Fruit fly (Drosophila melanogaster) whole organism, pupa: Measurements from ENCODE around the gene Ctr9.

ENCODE experiments used
- CG10348 ChIP-seq: fragments of 200-800 bp; sonication (Bioruptor generic); IDR thresholded peaks from 2 replicates; pipeline ENCODE4 v1.3.6; 2022; ENCODE audit warnings: missing biosample characterization, missing genetic modification characterization
- CG12605 ChIP-seq: fragments of 200-800 bp; sonication (Bioruptor generic); IDR thresholded peaks from 2 replicates; pipeline ENCODE4 v1.3.6; 2022; ENCODE audit warnings: missing biosample characterization, missing genetic modification characterization
- CG13204 ChIP-seq: fragments of 200-800 bp; sonication (Bioruptor generic); optimal IDR thresholded peaks from 2 replicates; lab custom pipeline; 2018; ENCODE audit warnings: missing biosample characterization, mild to moderate bottlenecking, missing genetic modification characterization, moderate library complexity
- CG14655 ChIP-seq: fragments of 200-800 bp; sonication (Bioruptor generic); optimal IDR thresholded peaks from 3 replicates; lab custom pipeline; 2017; ENCODE audit warnings: mild to moderate bottlenecking, missing biosample characterization, missing genetic modification reagents, missing genetic modification characterization
- CG15710 ChIP-seq: fragments of 200-800 bp; sonication (Bioruptor generic); optimal IDR thresholded peaks from 2 replicates; lab custom pipeline; 2018; ENCODE audit warnings: missing biosample characterization, mild to moderate bottlenecking, missing genetic modification characterization, moderate library complexity
- CG34367 ChIP-seq: fragments of 200-800 bp; sonication (Bioruptor generic); optimal IDR thresholded peaks from 2 replicates; lab custom pipeline; 2018; ENCODE audit warnings: missing biosample characterization, mild to moderate bottlenecking, missing genetic modification characterization
- CG8159 ChIP-seq: fragments of 200-800 bp; sonication (Bioruptor generic); optimal IDR thresholded peaks from 3 replicates; lab custom pipeline; 2018; ENCODE audit warnings: missing biosample characterization, mild to moderate bottlenecking, missing genetic modification characterization, moderate library complexity
- CG9948 ChIP-seq: fragments of 200-800 bp; sonication (Bioruptor generic); optimal IDR thresholded peaks from 2 replicates; lab custom pipeline; 2018; ENCODE audit warnings: missing biosample characterization, mild to moderate bottlenecking, missing genetic modification characterization, moderate library complexity
- D1 ChIP-seq: fragments of 200-800 bp; sonication (Bioruptor generic); optimal IDR thresholded peaks from 2 replicates; lab custom pipeline; 2018; ENCODE audit warnings: missing biosample characterization, mild to moderate bottlenecking, missing genetic modification characterization, moderate library complexity
- EcR ChIP-seq: fragments of 200-800 bp; sonication (Bioruptor generic); optimal IDR thresholded peaks from 3 replicates; lab custom pipeline; 2019; ENCODE audit warnings: missing biosample characterization, missing genetic modification characterization, mild to moderate bottlenecking, moderate library complexity, missing genetic modification reagents
- Ets98B ChIP-seq: fragments of 200-800 bp; sonication (Bioruptor generic); IDR thresholded peaks from 2 replicates; pipeline ENCODE4 v1.3.6; 2022; ENCODE audit warnings: missing biosample characterization, missing genetic modification characterization
- Pif1A ChIP-seq: fragments of 200-800 bp; sonication (Bioruptor generic); optimal IDR thresholded peaks from 3 replicates; lab custom pipeline; 2016; ENCODE audit warnings: missing biosample characterization, missing genetic modification characterization
- Pif1B ChIP-seq: fragments of 200-800 bp; sonication (Bioruptor generic); optimal IDR thresholded peaks from 3 replicates; lab custom pipeline; 2016; ENCODE audit warnings: missing biosample characterization, missing genetic modification characterization
- gl ChIP-seq: fragments of 200-800 bp; sonication (Bioruptor generic); optimal IDR thresholded peaks from 2 replicates; lab custom pipeline; 2018; ENCODE audit warnings: missing biosample characterization, mild to moderate bottlenecking, missing genetic modification characterization

DNA sequence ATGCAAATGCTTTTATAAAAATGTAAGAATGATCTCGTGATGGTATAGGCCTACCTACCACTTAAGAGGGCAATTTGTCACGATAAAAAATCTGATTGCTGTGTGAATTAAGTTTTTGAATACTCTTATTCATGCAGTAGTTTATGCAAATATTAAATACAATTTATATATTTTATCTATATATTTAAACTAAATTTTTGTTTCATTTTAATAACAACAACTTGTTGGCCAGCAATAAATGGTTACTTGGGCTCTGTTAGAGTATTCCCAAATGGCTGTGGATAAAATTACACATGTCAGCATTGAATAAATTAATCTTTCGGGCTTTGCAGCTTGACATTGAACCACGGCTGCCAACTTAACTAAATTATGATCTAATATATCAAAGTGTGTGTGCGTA is 48.5 kb upstream of the Ctr9 start:
- TF ChIP-seq Pif1B (GFP tag; lab: Kevin White, UChicago) (no peak), Pif1A (GFP tag; lab: Kevin White, UChicago) (no peak), EcR (GFP tag; lab: Kevin White, UChicago) (no peak), CG15710 (tag; lab: Kevin White, UChicago) (no peak), gl (no peak), D1 (no peak), CG13204 (GFP tag; lab: Kevin White, UChicago) (no peak), CG12605 (GFP tag; lab: Robert Waterston, UW) (no peak), CG14655 (GFP tag; lab: Kevin White, UChicago) (no peak), CG10348 (GFP tag; lab: Robert Waterston, UW) (no peak), CG8159 (tag; lab: Kevin White, UChicago) (no peak), CG34367 (tag; lab: Kevin White, UChicago) (no peak), Ets98B (GFP tag; lab: Robert Waterston, UW) (no peak), CG9948 (tag; lab: Kevin White, UChicago) (no peak)
